Fruit fly (Drosophila melanogaster) whole organism, pupa: ENCODE results near the gene Rab26.
A peak's percentile ranks its signal among the peaks of the same experiment; 100 is the strongest.

Experiments
- CG10348 ChIP-seq: fragments of 200-800 bp; sonication (Bioruptor generic); IDR thresholded peaks from 2 replicates; pipeline ENCODE4 v1.3.6; 2022; ENCODE audit warnings: missing biosample characterization, missing genetic modification characterization
- CG12605 ChIP-seq: fragments of 200-800 bp; sonication (Bioruptor generic); IDR thresholded peaks from 2 replicates; pipeline ENCODE4 v1.3.6; 2022; ENCODE audit warnings: missing biosample characterization, missing genetic modification characterization
- CG13204 ChIP-seq: fragments of 200-800 bp; sonication (Bioruptor generic); optimal IDR thresholded peaks from 2 replicates; lab custom pipeline; 2018; ENCODE audit warnings: missing biosample characterization, mild to moderate bottlenecking, missing genetic modification characterization, moderate library complexity
- CG17806 ChIP-seq: fragments of 200-800 bp; sonication (Bioruptor generic); optimal IDR thresholded peaks from 2 replicates; lab custom pipeline; 2018; ENCODE audit warnings: missing biosample characterization, mild to moderate bottlenecking, missing genetic modification characterization, moderate library complexity
- CG32121 ChIP-seq: fragments of 200-800 bp; sonication (Bioruptor generic); IDR thresholded peaks from 2 replicates; pipeline ENCODE4 v1.3.6; 2022; ENCODE audit warnings: missing biosample characterization, missing genetic modification characterization
- CG8159 ChIP-seq: fragments of 200-800 bp; sonication (Bioruptor generic); optimal IDR thresholded peaks from 3 replicates; lab custom pipeline; 2018; ENCODE audit warnings: missing biosample characterization, mild to moderate bottlenecking, missing genetic modification characterization, moderate library complexity
- D1 ChIP-seq: fragments of 200-800 bp; sonication (Bioruptor generic); optimal IDR thresholded peaks from 2 replicates; lab custom pipeline; 2018; ENCODE audit warnings: missing biosample characterization, mild to moderate bottlenecking, missing genetic modification characterization, moderate library complexity
- EcR ChIP-seq: fragments of 200-800 bp; sonication (Bioruptor generic); optimal IDR thresholded peaks from 3 replicates; lab custom pipeline; 2019; ENCODE audit warnings: missing biosample characterization, missing genetic modification characterization, mild to moderate bottlenecking, moderate library complexity, missing genetic modification reagents
- Ets98B ChIP-seq: fragments of 200-800 bp; sonication (Bioruptor generic); IDR thresholded peaks from 2 replicates; pipeline ENCODE4 v1.3.6; 2022; ENCODE audit warnings: missing biosample characterization, missing genetic modification characterization
- Pif1A ChIP-seq: fragments of 200-800 bp; sonication (Bioruptor generic); optimal IDR thresholded peaks from 3 replicates; lab custom pipeline; 2016; ENCODE audit warnings: missing biosample characterization, missing genetic modification characterization
- Pif1B ChIP-seq: fragments of 200-800 bp; sonication (Bioruptor generic); optimal IDR thresholded peaks from 3 replicates; lab custom pipeline; 2016; ENCODE audit warnings: missing biosample characterization, missing genetic modification characterization
- Snoo ChIP-seq: fragments of 200-800 bp; sonication (Bioruptor generic); optimal IDR thresholded peaks from 3 replicates; lab custom pipeline; 2017; ENCODE audit warnings: missing biosample characterization, mild to moderate bottlenecking, missing genetic modification characterization, inconsistent platforms
- gl ChIP-seq: fragments of 200-800 bp; sonication (Bioruptor generic); optimal IDR thresholded peaks from 2 replicates; lab custom pipeline; 2018; ENCODE audit warnings: missing biosample characterization, mild to moderate bottlenecking, missing genetic modification characterization
- rn ChIP-seq: fragments of 200-800 bp; sonication (Bioruptor generic); IDR thresholded peaks from 2 replicates; pipeline ENCODE4 v1.3.6; 2022; ENCODE audit warnings: missing biosample characterization, missing genetic modification characterization

dm6 chr3L:21285639-21286338 is 32.8 kb upstream of the Rab26 start, which contains the start of the genes CG12974 and pzg:
- TF ChIP-seq Snoo (tag; lab: Kevin White, UChicago) = peak; percentile 61
- TF ChIP-seq Pif1B (GFP tag; lab: Kevin White, UChicago) = no peak
- no peak for TF ChIP-seq CG10348 (GFP tag; lab: Robert Waterston, UW)
- peak; percentile 57 for TF ChIP-seq CG8159 (tag; lab: Kevin White, UChicago)
- TF ChIP-seq rn (GFP tag; lab: Robert Waterston, UW) = 0 out of 2 replicates have a peak, but pooled peaks have one; percentile 9
- TF ChIP-seq D1 = no peak
- peak; percentile 61 for TF ChIP-seq EcR (GFP tag; lab: Kevin White, UChicago)
- TF ChIP-seq CG13204 (GFP tag; lab: Kevin White, UChicago) = no peak
- TF ChIP-seq CG12605 (GFP tag; lab: Robert Waterston, UW) = no peak
- no peak for TF ChIP-seq Pif1A (GFP tag; lab: Kevin White, UChicago)
- TF ChIP-seq gl (tag; lab: Kevin White, UChicago) = peak; percentile 40
- TF ChIP-seq CG32121 (GFP tag; lab: Robert Waterston, UW) = peak; percentile 34; the same call in 1 of the 2 replicates
- peak; percentile 29; the same call in 1 of the 2 replicates for TF ChIP-seq Ets98B
- TF ChIP-seq CG17806 = no peak
